Worm (Caenorhabditis elegans) whole organism, L3 larva: ENCODE data around the gene ife-4.

Experiments
- R02D3.7 ChIP-seq: fragments of 150-350 bp; optimal IDR thresholded peaks from 2 replicates; lab custom pipeline; 2014; ENCODE audit warnings: missing biosample characterization, missing genetic modification characterization
- ZK546.5 ChIP-seq: sonication (generic microtip); optimal IDR thresholded peaks from 2 replicates; lab custom pipeline; 2017; ENCODE audit warnings: missing biosample characterization, missing genetic modification characterization
- ceh-16 ChIP-seq: sonication (generic microtip); optimal IDR thresholded peaks from 2 replicates; lab custom pipeline; 2017; ENCODE audit warnings: missing biosample characterization, missing genetic modification characterization
- ceh-82 ChIP-seq: fragments of 150-350 bp; optimal IDR thresholded peaks from 2 replicates; lab custom pipeline; 2014; ENCODE audit warnings: missing biosample characterization, missing genetic modification characterization
- egl-27 ChIP-seq: sonication (generic microtip); optimal IDR thresholded peaks from 4 replicates; lab custom pipeline; 2017; ENCODE audit warnings: missing biosample characterization, missing genetic modification reagents, missing genetic modification characterization
- elt-2 ChIP-seq: sonication (generic microtip); optimal IDR thresholded peaks from 2 replicates; lab custom pipeline; 2016; ENCODE audit warnings: missing genetic modification reagents, mild to moderate bottlenecking, missing genetic modification characterization, missing compliant biosample characterization
- fkh-10 ChIP-seq: sonication (generic microtip); optimal IDR thresholded peaks from 2 replicates; lab custom pipeline; 2017; ENCODE audit warnings: missing biosample characterization, missing genetic modification reagents, missing genetic modification characterization
- nhr-11 ChIP-seq: fragments of 150-350 bp; optimal IDR thresholded peaks from 2 replicates; lab custom pipeline; 2014; ENCODE audit warnings: missing biosample characterization, missing genetic modification characterization
- nhr-28 ChIP-seq: fragments of 150-350 bp; optimal IDR thresholded peaks from 2 replicates; lab custom pipeline; 2014; ENCODE audit warnings: missing biosample characterization, missing genetic modification characterization
- pqm-1 ChIP-seq: fragments of 150-350 bp; optimal IDR thresholded peaks from 2 replicates; lab custom pipeline; 2017; ENCODE audit warnings: missing biosample characterization, missing genetic modification characterization, inconsistent platforms
- sea-2 ChIP-seq: fragments of 150-350 bp; sonication (generic microtip); optimal IDR thresholded peaks from 4 replicates; lab custom pipeline; 2014; ENCODE audit warnings: missing biosample characterization, missing genetic modification reagents, missing genetic modification characterization
- skn-1 ChIP-seq: fragments of 150-350 bp; optimal IDR thresholded peaks from 2 replicates; lab custom pipeline; 2014; ENCODE audit warnings: missing biosample characterization, missing genetic modification characterization
- snpc-4 ChIP-seq: fragments of 150-350 bp; optimal IDR thresholded peaks from 2 replicates; lab custom pipeline; 2014; ENCODE audit warnings: missing biosample characterization, missing genetic modification characterization
- ztf-11 ChIP-seq: fragments of 150-350 bp; optimal IDR thresholded peaks from 2 replicates; lab custom pipeline; 2014; ENCODE audit warnings: missing biosample characterization, missing genetic modification characterization

ce11 chrX:1108874-1109273 lies 4.9 kb downstream of the ife-4 start:
- TF ChIP-seq snpc-4 (tag; lab: Kevin White, UChicago) (no peak), fkh-10 (GFP tag; lab: Kevin White, UChicago) (no peak), nhr-11 (tag; lab: Kevin White, UChicago) (no peak), elt-2 (tag; lab: Kevin White, UChicago) (no peak), sea-2 (GFP tag; lab: Kevin White, UChicago) (no peak), ceh-82 (tag; lab: Kevin White, UChicago) (no peak), nhr-28 (tag; lab: Kevin White, UChicago) (no peak), ZK546.5 (tag; lab: Kevin White, UChicago) (no peak), pqm-1 (tag; lab: Kevin White, UChicago) (no peak), egl-27 (no peak), skn-1 (tag; lab: Kevin White, UChicago) (no peak), ztf-11 (tag; lab: Kevin White, UChicago) (no peak), R02D3.7 (tag; lab: Kevin White, UChicago) (no peak), ceh-16 (tag; lab: Kevin White, UChicago) (no peak)
